Fruit fly (Drosophila melanogaster) whole organism, prepupa: ENCODE data around the gene Sirt6.

Source experiments
- CG1621 ChIP-seq: fragments of 200-800 bp; sonication (Bioruptor generic); optimal IDR thresholded peaks from 3 replicates; lab custom pipeline; 2018; ENCODE audit warnings: missing biosample characterization, mild to moderate bottlenecking, missing genetic modification characterization
- CG32006 ChIP-seq: fragments of 200-800 bp; sonication (Bioruptor generic); optimal IDR thresholded peaks from 3 replicates; lab custom pipeline; 2017; ENCODE audit warnings: missing biosample characterization, mild to moderate bottlenecking, missing genetic modification characterization
- CG6163 ChIP-seq: fragments of 200-800 bp; sonication (Bioruptor generic); IDR thresholded peaks from 3 replicates; pipeline ENCODE4 v1.3.6; 2022; ENCODE audit warnings: missing biosample characterization, missing genetic modification characterization
- CG6808 ChIP-seq: fragments of 200-800 bp; sonication (Bioruptor generic); optimal IDR thresholded peaks from 3 replicates; lab custom pipeline; 2017; ENCODE audit warnings: missing biosample characterization, missing genetic modification characterization, mild to moderate bottlenecking, moderate library complexity, missing genetic modification reagents
- acj6 ChIP-seq: fragments of 200-800 bp; sonication (Bioruptor generic); optimal IDR thresholded peaks from 3 replicates; lab custom pipeline; 2016; ENCODE audit warnings: missing biosample characterization, missing genetic modification characterization
- eg ChIP-seq: fragments of 200-800 bp; sonication (Bioruptor generic); IDR thresholded peaks from 3 replicates; pipeline ENCODE4 v1.3.6; 2022; ENCODE audit warnings: missing biosample characterization, missing genetic modification characterization
- fkh ChIP-seq: fragments of 200-800 bp; sonication (Bioruptor generic); optimal IDR thresholded peaks from 3 replicates; lab custom pipeline; 2017; ENCODE audit warnings: missing biosample characterization, mild to moderate bottlenecking, missing genetic modification characterization, moderate library complexity

dm6 chr3R:10261800-10262199, at the start of gene Sirt6, which contains the start of gene pont:
- TF ChIP-seq eg (GFP tag; lab: Robert Waterston, UW) (no peak), CG32006 (GFP tag; lab: Kevin White, UChicago) (peak; percentile 95), fkh (GFP tag; lab: Kevin White, UChicago) (peak; percentile 94), acj6 (GFP tag; lab: Kevin White, UChicago) (peak; percentile 95), CG6163 (GFP tag; lab: Robert Waterston, UW) (no peak), CG6808 (GFP tag; lab: Kevin White, UChicago) (peak; percentile 79), CG1621 (tag; lab: Kevin White, UChicago) (peak; percentile 79)
